Worm (Caenorhabditis elegans) whole organism, late embryonic: Measurements from ENCODE around the gene clec-243.
"Not testable (repeated sequence)": the region's sequence is repeated elsewhere in the genome, so short reads cannot be mapped to it uniquely, and the experiment has no call there.

Experiments used
- C08G9.2 ChIP-seq: sonication (generic microtip); optimal IDR thresholded peaks from 2 replicates; lab custom pipeline; 2016; ENCODE audit warnings: mild to moderate bottlenecking, missing genetic modification characterization, moderate library complexity, missing compliant biosample characterization
- K02D7.2 ChIP-seq: sonication (generic microtip); optimal IDR thresholded peaks from 2 replicates; lab custom pipeline; 2017; ENCODE audit warnings: mild to moderate bottlenecking, missing genetic modification characterization, missing compliant biosample characterization
- K09A11.1 ChIP-seq: sonication (generic microtip); optimal IDR thresholded peaks from 2 replicates; lab custom pipeline; 2017; ENCODE audit warnings: antibody characterized with exemption, mild to moderate bottlenecking, missing genetic modification characterization, missing compliant biosample characterization; ENCODE audit not compliant: insufficient read depth
- T23F11.4 ChIP-seq: fragments of 200-800 bp; sonication (Bioruptor generic); optimal IDR thresholded peaks from 2 replicates; lab custom pipeline; 2018; ENCODE audit warnings: mild to moderate bottlenecking, missing genetic modification characterization, missing compliant biosample characterization
- Y22D7AL.16 ChIP-seq: sonication (generic microtip); optimal IDR thresholded peaks from 2 replicates; lab custom pipeline; 2016; ENCODE audit warnings: missing genetic modification characterization, missing compliant biosample characterization
- ahr-1 ChIP-seq: sonication (generic microtip); optimal IDR thresholded peaks from 2 replicates; lab custom pipeline; 2016; ENCODE audit warnings: missing genetic modification characterization, missing compliant biosample characterization
- ama-1 ChIP-seq: fragments of 150-350 bp; optimal IDR thresholded peaks from 2 replicates; lab custom pipeline; 2014
- ceh-30 ChIP-seq: fragments of 150-350 bp; optimal IDR thresholded peaks from 2 replicates; lab custom pipeline; 2014; ENCODE audit warnings: missing biosample characterization, missing genetic modification characterization
- ceh-31 ChIP-seq: sonication (generic microtip); optimal IDR thresholded peaks from 2 replicates; lab custom pipeline; 2016; ENCODE audit warnings: missing genetic modification characterization, missing compliant biosample characterization
- ceh-6 ChIP-seq: fragments of 200-800 bp; sonication (Bioruptor generic); optimal IDR thresholded peaks from 2 replicates; lab custom pipeline; 2018; ENCODE audit warnings: mild to moderate bottlenecking, missing genetic modification characterization, missing compliant biosample characterization
- ceh-9 ChIP-seq: sonication (generic microtip); optimal IDR thresholded peaks from 2 replicates; lab custom pipeline; 2016; ENCODE audit warnings: mild to moderate bottlenecking, missing genetic modification characterization, inconsistent platforms, missing compliant biosample characterization
- dve-1 ChIP-seq: sonication (generic microtip); optimal IDR thresholded peaks from 2 replicates; lab custom pipeline; 2017; ENCODE audit warnings: antibody characterized with exemption, mild to moderate bottlenecking, missing genetic modification characterization, missing compliant biosample characterization
- elt-2 ChIP-seq: sonication (generic microtip); optimal IDR thresholded peaks from 2 replicates; lab custom pipeline; 2016; ENCODE audit warnings: missing genetic modification reagents, missing genetic modification characterization, missing compliant biosample characterization
- elt-4 ChIP-seq: sonication (generic microtip); optimal IDR thresholded peaks from 2 replicates; lab custom pipeline; 2016; ENCODE audit warnings: missing genetic modification characterization, missing compliant biosample characterization
- ets-4 ChIP-seq: sonication (generic microtip); optimal IDR thresholded peaks from 2 replicates; lab custom pipeline; 2016; ENCODE audit warnings: missing genetic modification characterization, missing compliant biosample characterization
- gmeb-2 ChIP-seq: sonication (generic microtip); optimal IDR thresholded peaks from 2 replicates; lab custom pipeline; 2016; ENCODE audit warnings: missing genetic modification characterization, inconsistent platforms, missing compliant biosample characterization
- hlh-6 ChIP-seq: sonication (generic microtip); optimal IDR thresholded peaks from 2 replicates; lab custom pipeline; 2016; ENCODE audit warnings: missing genotype, missing genetic modification characterization, missing compliant biosample characterization
- lim-6 ChIP-seq: sonication (generic microtip); optimal IDR thresholded peaks from 2 replicates; lab custom pipeline; 2016; ENCODE audit warnings: missing genetic modification characterization, missing compliant biosample characterization
- nhr-11 ChIP-seq: fragments of 150-350 bp; optimal IDR thresholded peaks from 2 replicates; lab custom pipeline; 2014; ENCODE audit warnings: missing biosample characterization, missing genetic modification characterization
- nhr-232 ChIP-seq: sonication (generic microtip); optimal IDR thresholded peaks from 2 replicates; lab custom pipeline; 2016; ENCODE audit warnings: missing genetic modification characterization, missing compliant biosample characterization
- pag-3 ChIP-seq: sonication (generic microtip); optimal IDR thresholded peaks from 2 replicates; lab custom pipeline; 2016; ENCODE audit warnings: missing compliant biosample characterization, missing genetic modification characterization, borderline replicate concordance
- pat-9 ChIP-seq: fragments of 200-800 bp; sonication (Bioruptor generic); optimal IDR thresholded peaks from 2 replicates; lab custom pipeline; 2018; ENCODE audit warnings: mild to moderate bottlenecking, missing genetic modification characterization, moderate library complexity, missing compliant biosample characterization
- pax-1 ChIP-seq: fragments of 150-350 bp; optimal IDR thresholded peaks from 2 replicates; lab custom pipeline; 2014; ENCODE audit warnings: missing biosample characterization, missing genetic modification characterization
- pha-2 ChIP-seq: sonication (generic microtip); optimal IDR thresholded peaks from 2 replicates; lab custom pipeline; 2017; ENCODE audit warnings: mild to moderate bottlenecking, missing genetic modification characterization, missing compliant biosample characterization
- sox-2 ChIP-seq: fragments of 200-800 bp; sonication (Bioruptor generic); IDR thresholded peaks from 2 replicates; pipeline ENCODE4 v1.3.6; 2022; ENCODE audit warnings: missing genetic modification reagents, missing genetic modification characterization, missing compliant biosample characterization
- ttx-3 ChIP-seq: sonication (generic microtip); optimal IDR thresholded peaks from 2 replicates; lab custom pipeline; 2016; ENCODE audit warnings: missing genetic modification reagents, missing genetic modification characterization, missing compliant biosample characterization
- unc-42 ChIP-seq: sonication (generic microtip); optimal IDR thresholded peaks from 2 replicates; lab custom pipeline; 2016; ENCODE audit warnings: missing genotype, missing genetic modification characterization, missing compliant biosample characterization

clec-243 gene

ce11 chrV:17255454-17255853 is 6.6 kb upstream of the clec-243 start, which contains the start of gene srh-115:
TSS of gene srh-115 (plus strand) at chrV:17255754.
- no peak for TF ChIP-seq pat-9
- no peak for TF ChIP-seq pag-3
- no peak for TF ChIP-seq K09A11.1
- no peak for TF ChIP-seq ahr-1 (tag; lab: Kevin White, UChicago)
- no peak for TF ChIP-seq hlh-6 (tag; lab: Kevin White, UChicago)
- TF ChIP-seq K02D7.2 (tag; lab: Kevin White, UChicago), result no peak
- no peak for TF ChIP-seq nhr-232
- TF ChIP-seq gmeb-2 (tag; lab: Kevin White, UChicago), result no peak

- TF ChIP-seq ama-1 (lab: Kevin White, UChicago); ets-4 (tag; lab: Kevin White, UChicago); Y22D7AL.16: not testable (repeated sequence)
- TF ChIP-seq, all 69 proteins: peak for 0; not testable (repeated sequence) for 69
Observed at ce11 chrV:17255028-17255427, 6.2 kb upstream of the clec-243 start, which contains the start of gene srh-116. TSS of gene srh-116 (minus strand) at chrV:17255128.

DNA sequence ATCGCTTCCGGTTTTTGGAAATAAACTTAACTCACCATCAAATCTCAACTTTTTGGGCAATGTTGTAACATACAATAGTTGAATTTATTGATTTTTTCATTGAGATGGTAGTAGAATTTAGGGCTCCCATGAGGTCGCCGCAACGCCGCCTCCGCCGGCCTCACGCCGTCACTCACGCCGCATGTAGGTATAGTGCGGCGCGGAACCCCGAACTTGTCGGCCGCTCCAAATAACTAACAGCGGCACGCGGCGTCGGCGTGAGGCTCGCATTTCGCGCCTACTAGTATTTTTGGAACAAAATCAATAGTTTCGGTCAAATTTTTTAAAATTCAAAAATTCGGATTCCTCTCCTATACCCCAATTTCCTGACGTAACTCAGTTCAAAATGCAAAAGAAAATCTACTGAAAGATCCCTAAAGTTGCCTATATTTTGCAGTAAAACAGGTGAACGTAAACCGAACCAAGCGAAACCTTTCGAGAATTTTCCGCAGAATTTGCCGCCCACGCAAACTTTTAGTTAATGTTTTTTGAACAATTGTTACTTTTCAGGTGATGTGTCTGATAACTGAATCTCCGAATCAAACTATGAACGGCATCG is 2.6 kb upstream of the clec-243 start, which contains the start of gene Y61B8A.6:
Gene Y61B8A.6 (plus strand): TSS at position 548 of the 598 bp plus-strand sequence.
- no peak for TF ChIP-seq pax-1
- TF ChIP-seq ceh-30 (tag; lab: Kevin White, UChicago), result no peak
- no peak for TF ChIP-seq ama-1 (lab: Kevin White, UChicago)
- TF ChIP-seq pat-9, result no peak

- no peak for TF ChIP-seq pha-2 (tag; lab: Kevin White, UChicago)
- TF ChIP-seq, all 69 proteins: peak for 0
Observed at ce11 chrV:17245406-17245805, 3.4 kb downstream of the clec-243 start, which contains the start of gene clec-242. TSS of gene clec-242 (minus strand) at chrV:17245506.

ce11 chrV:17243016-17243415 is 5.8 kb downstream of the clec-243 start:
- TF ChIP-seq ahr-1 (tag; lab: Kevin White, UChicago), result no peak
- no peak for TF ChIP-seq unc-42 (tag; lab: Kevin White, UChicago)
- no peak for TF ChIP-seq ceh-31 (tag; lab: Kevin White, UChicago)
- no peak for TF ChIP-seq K02D7.2 (tag; lab: Kevin White, UChicago)
- peak; percentile 37 for TF ChIP-seq elt-2
- TF ChIP-seq sox-2, result no peak

ce11 chrV:17242552-17242951 is 6.3 kb downstream of the clec-243 start, which contains the start of gene Y68A4B.3:
TSS of gene Y68A4B.3 (minus strand) at chrV:17242652.
- TF ChIP-seq C08G9.2 (tag; lab: Kevin White, UChicago) (no peak), lim-6 (tag; lab: Kevin White, UChicago) (no peak), nhr-232 (no peak), hlh-6 (tag; lab: Kevin White, UChicago) (no peak), dve-1 (tag; lab: Kevin White, UChicago) (no peak), nhr-11 (tag; lab: Kevin White, UChicago) (no peak), ceh-6 (no peak), T23F11.4 (GFP tag; lab: Kevin White, UChicago) (no peak)

DNA sequence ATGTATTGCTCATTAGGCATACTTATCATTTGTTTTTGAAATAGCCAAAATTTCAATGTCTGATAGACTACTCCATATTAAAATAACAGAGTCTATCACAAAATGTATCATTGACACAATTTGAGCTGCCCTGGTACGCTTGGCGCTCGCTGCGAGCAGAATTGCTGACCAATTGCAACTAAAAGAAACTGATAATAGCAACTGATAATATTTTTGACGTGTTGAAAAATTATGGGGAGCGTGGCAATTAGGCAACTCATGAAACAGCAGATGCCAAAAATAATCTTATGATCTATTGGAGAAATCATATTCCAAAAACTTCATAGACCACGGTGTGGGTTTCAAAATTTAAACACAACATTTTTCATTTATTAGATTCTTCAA is 7.5 kb downstream of the clec-243 start:
- TF ChIP-seq ceh-9, result no peak
- TF ChIP-seq pha-2 (tag; lab: Kevin White, UChicago), result no peak
- TF ChIP-seq ttx-3 (tag; lab: Kevin White, UChicago), result no peak
- TF ChIP-seq C08G9.2 (tag; lab: Kevin White, UChicago), result no peak
- TF ChIP-seq elt-4 (tag; lab: Kevin White, UChicago), result no peak
- TF ChIP-seq elt-2, result peak; percentile 32
- TF ChIP-seq, all 69 proteins: peak for 1
